Worm (Caenorhabditis elegans) whole organism, L4 larva: ENCODE measurements around the gene T07F10.5.

Experiments used
- F44E2.7 ChIP-seq: fragments of 200-800 bp; sonication (Bioruptor generic); IDR thresholded peaks from 2 replicates; pipeline ENCODE4 v2.1.2; 2022; ENCODE audit warnings: missing genetic modification characterization, missing compliant biosample characterization
- F49E8.2 ChIP-seq: sonication (generic microtip); optimal IDR thresholded peaks from 2 replicates; lab custom pipeline; 2016; ENCODE audit warnings: missing compliant biosample characterization, mild to moderate bottlenecking, missing genetic modification characterization, borderline replicate concordance
- T20F7.1 ChIP-seq: fragments of 200-800 bp; sonication (Bioruptor generic); optimal IDR thresholded peaks from 2 replicates; lab custom pipeline; 2018; ENCODE audit warnings: mild to moderate bottlenecking, missing genetic modification characterization, missing compliant biosample characterization
- Y105C5A.15 ChIP-seq: fragments of 200-800 bp; sonication (Bioruptor generic); IDR thresholded peaks from 2 replicates; pipeline ENCODE4 v1.3.6; 2022; ENCODE audit warnings: missing genetic modification characterization, missing compliant biosample characterization
- Y75B8A.6 ChIP-seq: fragments of 200-800 bp; sonication (Bioruptor generic); IDR thresholded peaks from 2 replicates; pipeline ENCODE4 v1.3.6; 2022; ENCODE audit warnings: missing genetic modification reagents, missing genetic modification characterization, missing compliant biosample characterization
- ZK546.5 ChIP-seq, 2 experiments: sonication (generic microtip); optimal IDR thresholded peaks; 2 replicates each; lab custom pipeline; 2017; ENCODE audit warnings: missing biosample characterization in 2 of 2, missing genetic modification characterization in 2 of 2
- aha-1 ChIP-seq: fragments of 150-350 bp; peaks from one replicate; lab custom pipeline; 2014; ENCODE audit warnings: missing biosample characterization, missing genetic modification characterization
- arid-1 ChIP-seq: fragments of 200-800 bp; sonication (Bioruptor generic); conservative IDR thresholded peaks from 2 replicates; pipeline ENCODE4 v1.3.6; 2022; ENCODE audit warnings: missing genetic modification reagents, missing genetic modification characterization, missing compliant biosample characterization
- ceh-32 ChIP-seq: sonication (generic microtip); optimal IDR thresholded peaks from 2 replicates; lab custom pipeline; 2016; ENCODE audit warnings: mild to moderate bottlenecking, missing genetic modification characterization, missing compliant biosample characterization; ENCODE audit not compliant: poor library complexity
- ces-1 ChIP-seq: fragments of 150-350 bp; sonication (generic microtip); optimal IDR thresholded peaks from 4 replicates; lab custom pipeline; 2014; ENCODE audit warnings: missing biosample characterization, missing genetic modification reagents, missing genetic modification characterization
- daf-16 ChIP-seq, 3 experiments: sonication (generic microtip); optimal IDR thresholded peaks; 2 replicates each; lab custom pipeline; 2016 to 2017; ENCODE audit warnings: missing genetic modification characterization in 3 of 3, missing genetic modification reagents in 3 of 3, mild to moderate bottlenecking in 2 of 3, missing compliant biosample characterization in 2 of 3, missing biosample characterization in 1 of 3, moderate library complexity in 1 of 3
- dmd-6 ChIP-seq: fragments of 200-800 bp; sonication (Bioruptor generic); IDR thresholded peaks from 2 replicates; pipeline ENCODE4 v1.3.6; 2022; ENCODE audit warnings: missing genetic modification reagents, missing genetic modification characterization, missing compliant biosample characterization
- dve-1 ChIP-seq: sonication (generic microtip); optimal IDR thresholded peaks from 2 replicates; lab custom pipeline; 2017; ENCODE audit warnings: antibody characterized with exemption, mild to moderate bottlenecking, missing genetic modification characterization, missing compliant biosample characterization; ENCODE audit not compliant: insufficient read depth
- hlh-11 ChIP-seq: fragments of 200-800 bp; sonication (Bioruptor generic); optimal IDR thresholded peaks from 2 replicates; lab custom pipeline; 2018; ENCODE audit warnings: mild to moderate bottlenecking, missing genetic modification characterization, missing compliant biosample characterization
- lim-7 ChIP-seq: fragments of 200-800 bp; sonication (Bioruptor generic); IDR thresholded peaks from 2 replicates; pipeline ENCODE4 v1.3.6; 2022; ENCODE audit warnings: missing genetic modification characterization, missing compliant biosample characterization
- lin-15B ChIP-seq: fragments of 150-350 bp; sonication (generic microtip); optimal IDR thresholded peaks from 3 replicates; lab custom pipeline; 2014; ENCODE audit warnings: missing biosample characterization, missing genetic modification characterization
- lin-29 ChIP-seq: fragments of 200-800 bp; sonication (Bioruptor generic); IDR thresholded peaks from 2 replicates; pipeline ENCODE4 v1.3.6; 2022; ENCODE audit warnings: missing genetic modification reagents, missing genetic modification characterization, missing compliant biosample characterization
- mdl-1 ChIP-seq, 2 experiments: fragments of 150-350 bp in 1 of 2; sonication (generic microtip) in 1 of 2; optimal IDR thresholded peaks; 2 replicates each; lab custom pipeline; 2014 to 2017; ENCODE audit warnings: missing biosample characterization in 2 of 2, missing genetic modification characterization in 2 of 2
- mdt-29 ChIP-seq: fragments of 200-800 bp; sonication (Bioruptor generic); IDR thresholded peaks from 2 replicates; pipeline ENCODE4 v1.3.6; 2022; ENCODE audit warnings: missing genetic modification reagents, missing genetic modification characterization, missing compliant biosample characterization
- mep-1 ChIP-seq: fragments of 150-350 bp; sonication (generic microtip); optimal IDR thresholded peaks from 3 replicates; lab custom pipeline; 2014; ENCODE audit warnings: missing biosample characterization, missing genetic modification characterization
- mxl-3 ChIP-seq: fragments of 200-800 bp; sonication (Bioruptor generic); optimal IDR thresholded peaks from 2 replicates; lab custom pipeline; 2018; ENCODE audit warnings: mild to moderate bottlenecking, missing genetic modification characterization, missing compliant biosample characterization
- nhr-11 ChIP-seq: fragments of 150-350 bp; optimal IDR thresholded peaks from 2 replicates; lab custom pipeline; 2014; ENCODE audit warnings: missing biosample characterization, missing genetic modification characterization
- nhr-237 ChIP-seq: sonication (generic microtip); optimal IDR thresholded peaks from 2 replicates; lab custom pipeline; 2017; ENCODE audit warnings: missing biosample characterization, missing genetic modification characterization
- nhr-25 ChIP-seq: sonication (generic microtip); optimal IDR thresholded peaks from 2 replicates; lab custom pipeline; 2017; ENCODE audit warnings: missing genetic modification characterization, mild to moderate bottlenecking, missing compliant biosample characterization, antibody characterized with exemption, moderate library complexity, borderline replicate concordance; ENCODE audit not compliant: insufficient read depth
- nhr-6 ChIP-seq: fragments of 150-350 bp; optimal IDR thresholded peaks from 2 replicates; lab custom pipeline; 2014; ENCODE audit warnings: missing biosample characterization, missing genetic modification characterization
- pqm-1 ChIP-seq: sonication (generic microtip); optimal IDR thresholded peaks from 2 replicates; lab custom pipeline; 2017; ENCODE audit warnings: missing biosample characterization, missing genetic modification characterization
- rbr-2 ChIP-seq: sonication (generic microtip); optimal IDR thresholded peaks from 2 replicates; lab custom pipeline; 2016; ENCODE audit warnings: missing genotype, missing genetic modification characterization, missing compliant biosample characterization
- skn-1 ChIP-seq: fragments of 150-350 bp; optimal IDR thresholded peaks from 2 replicates; lab custom pipeline; 2014; ENCODE audit warnings: missing biosample characterization, missing genetic modification characterization
- tra-1 ChIP-seq: fragments of 200-800 bp; sonication (Bioruptor generic); IDR thresholded peaks from 2 replicates; pipeline ENCODE4 v1.3.6; 2022; ENCODE audit warnings: missing genetic modification reagents, missing genetic modification characterization, missing compliant biosample characterization
- unc-130 ChIP-seq: sonication (generic microtip); optimal IDR thresholded peaks from 2 replicates; lab custom pipeline; 2016; ENCODE audit warnings: missing genetic modification reagents, missing genetic modification characterization, missing compliant biosample characterization
- unc-39 ChIP-seq: sonication (generic microtip); optimal IDR thresholded peaks from 2 replicates; lab custom pipeline; 2017; ENCODE audit warnings: missing biosample characterization, missing genetic modification characterization
- unc-62 ChIP-seq, 3 experiments: fragments of 150-350 bp in 1 of 3; sonication (generic microtip); optimal IDR thresholded peaks in 2 of 3; peaks in 1 of 3; 1 replicate in 1 of 3; 2 replicates in 2 of 3; lab custom pipeline; 2014 to 2017; ENCODE audit warnings: missing biosample characterization in 3 of 3, missing genetic modification characterization in 3 of 3, missing genetic modification reagents in 3 of 3, missing genotype in 1 of 3
- vab-7 ChIP-seq: fragments of 200-800 bp; sonication (Bioruptor generic); IDR thresholded peaks from 2 replicates; pipeline ENCODE4 v1.3.6; 2022; ENCODE audit warnings: missing genetic modification reagents, missing genetic modification characterization, missing compliant biosample characterization
- zfp-2 ChIP-seq: sonication (generic microtip); optimal IDR thresholded peaks from 2 replicates; lab custom pipeline; 2016; ENCODE audit warnings: mild to moderate bottlenecking, missing genetic modification characterization, missing compliant biosample characterization
- zip-2 ChIP-seq: fragments of 150-350 bp; optimal IDR thresholded peaks from 2 replicates; lab custom pipeline; 2014; ENCODE audit warnings: missing biosample characterization, missing genetic modification characterization
- ztf-7 ChIP-seq: fragments of 150-350 bp; optimal IDR thresholded peaks from 2 replicates; lab custom pipeline; 2014; ENCODE audit warnings: missing biosample characterization, missing genetic modification characterization

T07F10.5 gene

ce11 chrV:12881396-12881795 lies 15.7 kb downstream of the T07F10.5 start:
- TF ChIP-seq aha-1 (tag; lab: Kevin White, UChicago) (peak; percentile 87), mdl-1 (tag; optimal IDR thresholded peaks at IDR 0.05; lab: Kevin White, UChicago) (no peak)

DNA sequence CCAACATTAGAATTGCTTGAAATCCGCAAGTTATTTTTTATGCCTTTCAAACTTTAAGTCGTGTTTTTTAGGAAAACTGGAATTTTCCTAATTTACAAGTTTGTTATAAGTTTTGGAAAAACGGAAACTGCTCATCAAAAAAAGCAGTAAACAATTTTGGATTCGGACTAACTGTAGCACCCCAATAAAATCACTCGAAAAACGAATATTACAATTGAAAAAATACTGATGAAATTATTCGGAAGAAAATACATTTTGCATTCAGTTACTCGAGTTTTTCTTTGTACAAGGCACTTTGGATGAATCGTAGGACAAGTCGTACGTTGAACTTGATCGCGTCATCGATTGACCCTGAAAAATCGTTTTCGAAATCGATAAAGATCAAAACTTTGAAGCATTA lies 16.7 kb downstream of the T07F10.5 start:
- TF ChIP-seq mdt-29 (GFP tag; lab: Robert Waterston, UW) (no peak), ztf-7 (tag; lab: Kevin White, UChicago) (no peak), zip-2 (peak; percentile 5), aha-1 (tag; lab: Kevin White, UChicago) (peak; percentile 80), tra-1 (no peak)

ce11 chrV:12885860-12886259 lies 20.1 kb downstream of the T07F10.5 start, which contains the start of gene glb-24:
TSS of gene glb-24 (minus strand) at chrV:12885960.
- TF ChIP-seq unc-39: no peak
- no peak for TF ChIP-seq rbr-2
- no peak for TF ChIP-seq mxl-3 (GFP tag; lab: Kevin White, UChicago)
- no peak for TF ChIP-seq ZK546.5 (tag; optimal IDR thresholded peaks at IDR 0.05; lab: Kevin White, UChicago)
- TF ChIP-seq unc-62 (GFP tag; optimal IDR thresholded peaks at IDR 0.05 in 1 of 2; lab: Kevin White, UChicago): no peak
- TF ChIP-seq unc-62 (tag; optimal IDR thresholded peaks at IDR 0.05; lab: Kevin White, UChicago): no peak
- no peak for TF ChIP-seq T20F7.1 (GFP tag; lab: Kevin White, UChicago)
- TF ChIP-seq lim-7 (GFP tag; lab: Robert Waterston, UW): no peak
- no peak for TF ChIP-seq tra-1
- no peak for TF ChIP-seq vab-7 (GFP tag; lab: Robert Waterston, UW)
- TF ChIP-seq lin-29 (GFP tag; lab: Robert Waterston, UW): no peak
- no peak for TF ChIP-seq nhr-237 (tag; lab: Kevin White, UChicago)
- no peak for TF ChIP-seq dve-1
- TF ChIP-seq nhr-25 (tag; lab: Kevin White, UChicago): no peak
- no peak for TF ChIP-seq zfp-2 (tag; lab: Kevin White, UChicago)
- TF ChIP-seq lin-15B (tag; lab: Kevin White, UChicago): no peak
- no peak for TF ChIP-seq unc-130
- TF ChIP-seq F44E2.7: no peak
- no peak for TF ChIP-seq Y75B8A.6 (GFP tag; lab: Robert Waterston, UW)
- TF ChIP-seq mep-1 (tag; lab: Kevin White, UChicago): no peak

DNA sequence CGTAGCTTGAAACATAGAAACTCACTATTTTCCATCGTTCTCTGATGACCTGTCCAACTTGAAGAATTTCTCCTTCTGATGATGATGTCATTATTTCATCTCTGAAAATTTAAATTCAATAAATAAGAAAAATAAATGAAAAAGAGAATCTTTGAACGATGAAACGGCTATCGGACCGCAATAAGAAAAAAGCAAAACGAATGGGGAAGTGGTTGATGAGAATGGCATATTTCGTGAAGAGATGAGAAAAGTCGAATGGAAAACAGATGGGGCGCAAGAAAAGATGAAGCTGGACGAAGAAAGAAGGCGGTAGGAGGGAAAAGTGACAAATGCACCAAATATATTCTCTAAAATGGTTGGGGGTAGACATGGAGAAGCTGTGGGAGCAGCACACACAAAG lies 30.1 kb downstream of the T07F10.5 start, which contains the start of gene ttbk-7:
Gene ttbk-7, minus strand, starts transcription at position 101 of the 400 bp plus-strand sequence.
- TF ChIP-seq unc-62 (GFP tag; optimal IDR thresholded peaks at IDR 0.05 in 1 of 2; lab: Kevin White, UChicago) (peak in 1 of 2 experiments; percentile 61), unc-62 (tag; optimal IDR thresholded peaks at IDR 0.05; lab: Kevin White, UChicago) (no peak), nhr-11 (tag; lab: Kevin White, UChicago) (no peak), nhr-6 (no peak)

DNA sequence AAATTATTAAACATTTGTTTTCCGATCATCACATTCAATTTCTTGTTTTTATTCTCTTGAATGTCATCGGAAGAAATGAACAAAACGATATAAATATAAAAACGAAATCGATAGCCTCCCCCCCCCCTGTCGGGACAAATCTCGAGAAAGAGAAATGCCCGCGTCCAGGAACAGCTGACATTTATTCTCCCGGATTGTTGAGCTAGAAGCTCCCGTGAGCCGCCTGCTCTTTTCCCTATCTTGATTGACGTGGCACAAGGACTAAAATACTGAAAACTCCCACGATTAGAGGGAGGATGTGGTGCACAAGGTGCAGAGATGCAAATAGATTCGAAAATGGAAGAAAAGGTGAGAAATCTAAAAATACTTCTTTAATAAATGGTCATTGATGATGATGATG lies 31.1 kb downstream of the T07F10.5 start:
- TF ChIP-seq skn-1 (no peak), mxl-3 (GFP tag; lab: Kevin White, UChicago) (no peak), hlh-11 (tag; lab: Kevin White, UChicago) (peak; percentile 32), dmd-6 (no peak), daf-16 (GFP tag; optimal IDR thresholded peaks at IDR 0.05; lab: Kevin White, UChicago) (peak in 1 of 2 experiments; percentile 31), daf-16 (tag; optimal IDR thresholded peaks at IDR 0.05; lab: Kevin White, UChicago) (no peak), F49E8.2 (tag; lab: Kevin White, UChicago) (no peak), ceh-32 (tag; lab: Kevin White, UChicago) (no peak), arid-1 (GFP tag; lab: Robert Waterston, UW) (no peak), pqm-1 (tag; lab: Kevin White, UChicago) (no peak), ces-1 (no peak), Y105C5A.15 (no peak)
